Fruit fly (Drosophila melanogaster) whole organism, embryonic: ENCODE measurements around the gene Ptp4E.

Experiments used
- CG10267 ChIP-seq: fragments of 200-800 bp; sonication (Bioruptor generic); optimal IDR thresholded peaks from 2 replicates; lab custom pipeline; 2018; ENCODE audit warnings: missing biosample characterization, mild to moderate bottlenecking, missing genetic modification characterization, moderate library complexity
- CG10543 ChIP-seq: fragments of 200-800 bp; sonication (Bioruptor generic); optimal IDR thresholded peaks from 3 replicates; lab custom pipeline; 2017; ENCODE audit warnings: missing biosample characterization, mild to moderate bottlenecking, missing genetic modification characterization, moderate library complexity
- CG13424 ChIP-seq: fragments of 200-800 bp; sonication (Bioruptor generic); optimal IDR thresholded peaks from 2 replicates; lab custom pipeline; 2019; ENCODE audit warnings: missing biosample characterization, mild to moderate bottlenecking, missing genetic modification characterization, moderate library complexity
- CG13775 ChIP-seq: fragments of 200-800 bp; sonication (Bioruptor generic); optimal IDR thresholded peaks from 3 replicates; lab custom pipeline; 2017; ENCODE audit warnings: missing biosample characterization, mild to moderate bottlenecking, missing genetic modification characterization
- CG15479 ChIP-seq: fragments of 200-800 bp; sonication (Bioruptor generic); optimal IDR thresholded peaks from 3 replicates; lab custom pipeline; 2019; ENCODE audit warnings: missing biosample characterization, mild to moderate bottlenecking, missing genetic modification characterization, moderate library complexity
- CG1602 ChIP-seq: fragments of 200-800 bp; sonication (Bioruptor generic); optimal IDR thresholded peaks from 3 replicates; lab custom pipeline; 2016; ENCODE audit warnings: missing biosample characterization, missing genetic modification characterization
- CG16813 ChIP-seq: fragments of 200-800 bp; sonication (Bioruptor generic); IDR thresholded peaks from 3 replicates; pipeline ENCODE4 v1.3.6; 2022; ENCODE audit warnings: missing biosample characterization, missing genetic modification characterization; ENCODE audit not compliant: partially characterized antibody
- CG2120 ChIP-seq: fragments of 200-800 bp; sonication (Bioruptor generic); optimal IDR thresholded peaks from 3 replicates; lab custom pipeline; 2016; ENCODE audit warnings: missing biosample characterization, missing genetic modification characterization
- CG2678 ChIP-seq: fragments of 200-800 bp; sonication (Bioruptor generic); optimal IDR thresholded peaks from 3 replicates; lab custom pipeline; 2019; ENCODE audit warnings: missing biosample characterization, mild to moderate bottlenecking, missing genetic modification characterization, moderate library complexity
- CG2875 ChIP-seq: fragments of 200-800 bp; sonication (Bioruptor generic); optimal IDR thresholded peaks from 2 replicates; lab custom pipeline; 2017; ENCODE audit warnings: missing biosample characterization, mild to moderate bottlenecking, missing genetic modification characterization, missing genetic modification reagents
- CG32772 ChIP-seq: fragments of 200-800 bp; sonication (Bioruptor generic); IDR thresholded peaks from 2 replicates; pipeline ENCODE4 v1.3.6; 2022; ENCODE audit warnings: missing biosample characterization, missing genetic modification characterization
- CG3726 ChIP-seq: fragments of 200-800 bp; sonication (Bioruptor generic); IDR thresholded peaks from 3 replicates; pipeline ENCODE4, ENCODE4 v1.3.6; 2022; ENCODE audit warnings: missing biosample characterization, missing genetic modification characterization
- CG4404 ChIP-seq: fragments of 200-800 bp; sonication (Bioruptor generic); IDR thresholded peaks from 2 replicates; pipeline ENCODE4 v1.3.6; 2022; ENCODE audit warnings: missing biosample characterization, missing genetic modification characterization
- CG6854 ChIP-seq: fragments of 200-800 bp; sonication (Bioruptor generic); optimal IDR thresholded peaks from 3 replicates; lab custom pipeline; 2017; ENCODE audit warnings: missing biosample characterization, mild to moderate bottlenecking, missing genetic modification characterization
- CG7839 ChIP-seq: fragments of 200-800 bp; sonication (Bioruptor generic); optimal IDR thresholded peaks from 3 replicates; lab custom pipeline; 2018; ENCODE audit warnings: missing biosample characterization, mild to moderate bottlenecking, missing genetic modification characterization, moderate library complexity
- CG8290 ChIP-seq, 3 experiments: fragments of 200-800 bp; sonication (Bioruptor generic); optimal IDR thresholded peaks; 2 replicates each; lab custom pipeline; 2016 to 2019; ENCODE audit warnings: missing biosample characterization in 3 of 3, missing genetic modification characterization in 3 of 3, mild to moderate bottlenecking in 2 of 3, moderate library complexity in 1 of 3
- CG8924 ChIP-seq: fragments of 200-800 bp; optimal IDR thresholded peaks from 3 replicates; lab custom pipeline; 2019; ENCODE audit warnings: missing biosample characterization, mild to moderate bottlenecking, missing genetic modification characterization, moderate library complexity
- Dll ChIP-seq: fragments of 200-800 bp; sonication (Bioruptor generic); IDR thresholded peaks from 4 replicates; pipeline ENCODE4 v1.3.6; 2022; ENCODE audit warnings: missing biosample characterization, missing genetic modification characterization; ENCODE audit not compliant: partially characterized antibody
- ERR ChIP-seq: fragments of 200-800 bp; sonication (Bioruptor generic); optimal IDR thresholded peaks from 2 replicates; lab custom pipeline; 2016; ENCODE audit warnings: missing biosample characterization, missing genetic modification characterization
- HHEX ChIP-seq: fragments of 200-800 bp; sonication (Bioruptor generic); optimal IDR thresholded peaks from 3 replicates; lab custom pipeline; 2017; ENCODE audit warnings: missing biosample characterization, mild to moderate bottlenecking, missing genetic modification characterization, missing genetic modification reagents
- HLH54F ChIP-seq: fragments of 200-800 bp; sonication (Bioruptor generic); optimal IDR thresholded peaks from 3 replicates; lab custom pipeline; 2016; ENCODE audit warnings: missing biosample characterization, missing genetic modification characterization
- Jarid2 ChIP-seq: fragments of 200-800 bp; sonication (Bioruptor generic); optimal IDR thresholded peaks from 3 replicates; lab custom pipeline; 2017; ENCODE audit warnings: mild to moderate bottlenecking, missing biosample characterization, missing genetic modification reagents, missing genetic modification characterization
- Kr ChIP-seq: fragments of 200-800 bp; sonication (Bioruptor generic); optimal IDR thresholded peaks from 2 replicates; lab custom pipeline; 2017; ENCODE audit warnings: missing biosample characterization, mild to moderate bottlenecking, missing genetic modification characterization
- Lpt ChIP-seq: fragments of >200 bp; optimal IDR thresholded peaks from 2 replicates; lab custom pipeline; 2018; ENCODE audit warnings: missing biosample characterization, missing genetic modification characterization
- Med ChIP-seq: fragments of 200-800 bp; sonication (Bioruptor generic); peaks from one replicate; lab custom pipeline; 2016; ENCODE audit warnings: missing biosample characterization, missing genetic modification characterization, mild to moderate bottlenecking, inconsistent platforms, moderate library complexity
- NFAT ChIP-seq: fragments of 200-800 bp; sonication (Bioruptor generic); IDR thresholded peaks from 2 replicates; pipeline ENCODE4 v1.3.6; 2022; ENCODE audit warnings: missing biosample characterization, missing genetic modification characterization
- Sry-β ChIP-seq: fragments of 200-800 bp; sonication (Bioruptor generic); optimal IDR thresholded peaks from 2 replicates; lab custom pipeline; 2018; ENCODE audit warnings: missing biosample characterization, mild to moderate bottlenecking, missing genetic modification characterization, moderate library complexity
- Xbp1 ChIP-seq: fragments of 200-800 bp; sonication (Bioruptor generic); optimal IDR thresholded peaks from 3 replicates; lab custom pipeline; 2016; ENCODE audit warnings: missing biosample characterization, mild to moderate bottlenecking, missing genetic modification characterization
- bab2 ChIP-seq: fragments of 200-800 bp; sonication (Bioruptor generic); optimal IDR thresholded peaks from 2 replicates; lab custom pipeline; 2016; ENCODE audit warnings: missing biosample characterization, missing genetic modification characterization
- bsh ChIP-seq, 2 experiments: fragments of 200-800 bp; sonication (Bioruptor generic); optimal IDR thresholded peaks; 2 replicates each; lab custom pipeline; 2017 to 2018; ENCODE audit warnings: mild to moderate bottlenecking in 2 of 2, missing biosample characterization in 2 of 2, missing genetic modification characterization in 2 of 2, moderate library complexity in 1 of 2
- chinmo ChIP-seq: fragments of 200-800 bp; sonication (Bioruptor generic); IDR thresholded peaks from 4 replicates; pipeline ENCODE4 v1.3.6; 2022; ENCODE audit warnings: missing biosample characterization, missing genetic modification characterization; ENCODE audit not compliant: partially characterized antibody
- ci ChIP-seq: fragments of 200-800 bp; sonication (Bioruptor generic); IDR thresholded peaks from 3 replicates; pipeline ENCODE4 v1.3.6; 2022; ENCODE audit warnings: missing biosample characterization, missing genetic modification characterization
- corto ChIP-seq: fragments of 200-800 bp; sonication (Bioruptor generic); optimal IDR thresholded peaks from 2 replicates; lab custom pipeline; 2016; ENCODE audit warnings: missing biosample characterization, mild to moderate bottlenecking, missing genetic modification characterization, moderate library complexity
- dan ChIP-seq: fragments of 200-800 bp; sonication (Bioruptor generic); IDR thresholded peaks from 2 replicates; pipeline ENCODE4 v1.3.6; 2022; ENCODE audit warnings: missing biosample characterization, missing genetic modification characterization
- en ChIP-seq: fragments of 200-800 bp; sonication (Bioruptor generic); optimal IDR thresholded peaks from 2 replicates; lab custom pipeline; 2016; ENCODE audit warnings: missing biosample characterization, missing genetic modification characterization
- fu2 ChIP-seq: fragments of 200-800 bp; sonication (Bioruptor generic); optimal IDR thresholded peaks from 2 replicates; lab custom pipeline; 2016; ENCODE audit warnings: missing biosample characterization, missing genetic modification characterization
- gsb ChIP-seq: fragments of 200-800 bp; sonication (Bioruptor generic); IDR thresholded peaks from 2 replicates; pipeline ENCODE4 v1.3.6; 2022; ENCODE audit warnings: missing biosample characterization, missing genetic modification characterization
- lmd ChIP-seq: fragments of 200-800 bp; sonication (Bioruptor generic); IDR thresholded peaks from 2 replicates; pipeline ENCODE4 v1.3.6; 2022; ENCODE audit warnings: missing biosample characterization, missing genetic modification characterization
- mirr ChIP-seq: fragments of 200-800 bp; sonication (Bioruptor generic); optimal IDR thresholded peaks from 3 replicates; lab custom pipeline; 2018; ENCODE audit warnings: missing biosample characterization, mild to moderate bottlenecking, missing genetic modification characterization
- nerfin-2 ChIP-seq: fragments of 200-800 bp; sonication (Bioruptor generic); IDR thresholded peaks from 2 replicates; pipeline ENCODE4 v1.3.6; 2022; ENCODE audit warnings: missing biosample characterization, missing genetic modification characterization; ENCODE audit not compliant: partially characterized antibody
- row ChIP-seq: fragments of 200-800 bp; sonication (Bioruptor generic); IDR thresholded peaks from 3 replicates; pipeline ENCODE4 v1.3.6; 2022; ENCODE audit warnings: missing biosample characterization, missing genetic modification characterization
- sens ChIP-seq: fragments of 200-800 bp; sonication (Bioruptor generic); peaks from one replicate; lab custom pipeline; 2016; ENCODE audit warnings: missing biosample characterization, missing genetic modification characterization
- sens-2 ChIP-seq: fragments of 200-800 bp; sonication (Bioruptor generic); IDR thresholded peaks from 2 replicates; pipeline ENCODE4 v1.3.6; 2022; ENCODE audit warnings: missing biosample characterization, missing genetic modification characterization
- sr ChIP-seq: fragments of 200-800 bp; sonication (Bioruptor generic); IDR thresholded peaks from 3 replicates; pipeline ENCODE4 v1.3.6; 2022; ENCODE audit warnings: missing biosample characterization, missing genetic modification characterization
- unpg ChIP-seq: fragments of 200-800 bp; sonication (Bioruptor generic); optimal IDR thresholded peaks from 3 replicates; lab custom pipeline; 2018; ENCODE audit warnings: missing biosample characterization, mild to moderate bottlenecking, missing genetic modification characterization, moderate library complexity
- vnd ChIP-seq: fragments of 200-800 bp; sonication (Bioruptor generic); IDR thresholded peaks from 3 replicates; pipeline ENCODE4 v1.3.6; 2022; ENCODE audit warnings: missing biosample characterization, missing genetic modification characterization; ENCODE audit not compliant: partially characterized antibody
- z ChIP-seq: fragments of 200-800 bp; sonication (Bioruptor generic); IDR thresholded peaks from 3 replicates; pipeline ENCODE4 v1.3.6; 2022; ENCODE audit warnings: missing biosample characterization, missing genetic modification characterization

Gene Ptp4E

dm6 chrX:4911765-4912245, 27.1 kb upstream of the Ptp4E start (continued):
- TF ChIP-seq CG13775 (no peak), CG2678 (peak; percentile 22), CG4404 (GFP tag; lab: Robert Waterston, UW) (no peak), CG15479 (no peak), unpg (GFP tag; lab: Kevin White, UChicago) (peak; percentile 3), CG3726 (GFP tag; lab: Robert Waterston, UW) (no peak), lmd (peak; percentile 30; the same call in 1 of the 2 replicates), z (GFP tag; lab: Robert Waterston, UW) (no peak), row (GFP tag; lab: Robert Waterston, UW) (peak; percentile 84), Lpt (GFP tag; lab: Kevin White, UChicago) (no peak), sens-2 (GFP tag; lab: Robert Waterston, UW) (no peak), HLH54F (GFP tag; lab: Kevin White, UChicago) (no peak), Kr (GFP tag; lab: Kevin White, UChicago) (no peak), corto (no peak), NFAT (GFP tag; lab: Robert Waterston, UW) (no peak), vnd (no peak), CG7839 (tag; lab: Kevin White, UChicago) (peak; percentile 13), Jarid2 (GFP tag; lab: Kevin White, UChicago) (no peak), Xbp1 (peak; percentile 8), CG2120 (peak; percentile 12), CG10543 (GFP tag; lab: Kevin White, UChicago) (peak; percentile 11), CG32772 (GFP tag; lab: Robert Waterston, UW) (peak; percentile 52; the same call in 1 of the 2 replicates), sens (GFP tag; lab: Kevin White, UChicago) (peak; percentile 55), bsh (GFP tag; optimal IDR thresholded peaks at IDR 0.05; lab: Kevin White, UChicago) (peak in 1 of 2 experiments; percentile 94), Med (GFP tag; lab: Kevin White, UChicago) (peak; percentile 75), dan (GFP tag; lab: Robert Waterston, UW) (no peak), CG13424 (tag; lab: Kevin White, UChicago) (peak; percentile 22), CG16813 (GFP tag; lab: Robert Waterston, UW) (no peak)

dm6 chrX:4912370-4912769, 26.6 kb upstream of the Ptp4E start:
- TF ChIP-seq row (GFP tag; lab: Robert Waterston, UW): 0 out of 3 replicates have a peak, but pooled peaks have one; percentile 20
- TF ChIP-seq sr (GFP tag; lab: Robert Waterston, UW): 0 out of 3 replicates have a peak, but pooled peaks have one; percentile 24
- TF ChIP-seq ci (GFP tag; lab: Robert Waterston, UW): no peak
- TF ChIP-seq Med (GFP tag; lab: Kevin White, UChicago): peak; percentile 43
- TF ChIP-seq Sry-β (GFP tag; lab: Kevin White, UChicago): peak; percentile 74
- 0 out of 4 replicates have a peak, but pooled peaks have one; percentile 16 for TF ChIP-seq chinmo
- TF ChIP-seq fu2: no peak

- TF ChIP-seq CG8924: peak; percentile 15
- no peak for TF ChIP-seq nerfin-2 (GFP tag; lab: Robert Waterston, UW)
- TF ChIP-seq en: no peak
- no peak for TF ChIP-seq gsb (GFP tag; lab: Robert Waterston, UW)
- TF ChIP-seq CG6854 (GFP tag; lab: Kevin White, UChicago): no peak
- TF ChIP-seq CG1602 (GFP tag; lab: Kevin White, UChicago): no peak
- no peak for TF ChIP-seq CG2875 (GFP tag; lab: Kevin White, UChicago)
- no peak for TF ChIP-seq Kr (GFP tag; lab: Kevin White, UChicago)
- TF ChIP-seq ERR (GFP tag; lab: Kevin White, UChicago): no peak
- no peak for TF ChIP-seq mirr (GFP tag; lab: Kevin White, UChicago)
- TF ChIP-seq CG10267 (tag; lab: Kevin White, UChicago): peak; percentile 89
- peak; percentile 32 for TF ChIP-seq CG8290 (GFP tag; optimal IDR thresholded peaks at IDR 0.05; lab: Kevin White, UChicago)
- TF ChIP-seq CG8290 (tag; optimal IDR thresholded peaks at IDR 0.05; lab: Kevin White, UChicago): no peak
- no peak for TF ChIP-seq Dll (GFP tag; lab: Robert Waterston, UW)
- TF ChIP-seq HHEX: no peak
- no peak for TF ChIP-seq bab2
Observed at dm6 chrX:4918228-4919022, 20.5 kb upstream of the Ptp4E start, which contains the start of the genes CG4041 and Hgsnat. Gene CG4041, minus strand, starts transcription at chrX:4918447. Gene Hgsnat, plus strand, starts transcription at chrX:4918730.
